Worm (Caenorhabditis elegans): Measurements from ENCODE around the gene srx-23.

- TF ChIP-seq him-1 (tag; optimal IDR thresholded peaks at IDR 0.05) (no peak), dao-5 (tag; optimal IDR thresholded peaks at IDR 0.05) (no peak), W03F9.2 (tag; optimal IDR thresholded peaks at IDR 0.05) (no peak)
Observed at ce11 chrV:692720-693422, 10.7 kb downstream of the srx-23 start, which contains the start of gene srx-4.
